Fruit fly (Drosophila melanogaster): ENCODE results near the gene CG33764.
A peak's percentile ranks its signal among the peaks of the same experiment; 100 is the strongest.

DNA sequence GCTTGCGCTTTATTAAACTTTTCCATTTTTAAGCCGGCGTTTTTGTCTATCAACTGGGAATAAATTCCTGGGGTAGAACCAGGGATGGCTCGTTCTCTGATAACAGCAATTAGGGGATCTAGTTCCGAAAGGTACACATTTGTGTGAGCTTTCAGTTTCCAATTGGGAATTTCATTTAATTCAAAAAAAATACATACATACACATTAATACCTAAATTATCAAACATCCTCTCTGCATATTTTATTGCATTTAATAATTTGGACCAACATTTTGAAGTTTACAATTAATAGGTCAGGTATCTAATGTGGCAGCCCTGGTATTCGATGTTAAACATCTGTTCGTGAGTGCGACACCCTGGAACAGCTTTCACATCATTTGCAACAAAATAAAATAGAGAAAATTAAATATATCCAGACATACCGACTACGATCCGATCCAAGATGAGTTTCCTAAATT, 8.2 kb downstream of the CG33764 start, which contains the start of the genes CG15011 and CG1309:
- TF ChIP-seq CG8478 (optimal IDR thresholded peaks at IDR 0.05) (no peak), CTCF (optimal IDR thresholded peaks at IDR 0.05) (peak in 1 of 2 experiments; percentile 2)
